Worm (Caenorhabditis elegans): Measurements from ENCODE around the gene pfd-1.

Gene pfd-1

DNA sequence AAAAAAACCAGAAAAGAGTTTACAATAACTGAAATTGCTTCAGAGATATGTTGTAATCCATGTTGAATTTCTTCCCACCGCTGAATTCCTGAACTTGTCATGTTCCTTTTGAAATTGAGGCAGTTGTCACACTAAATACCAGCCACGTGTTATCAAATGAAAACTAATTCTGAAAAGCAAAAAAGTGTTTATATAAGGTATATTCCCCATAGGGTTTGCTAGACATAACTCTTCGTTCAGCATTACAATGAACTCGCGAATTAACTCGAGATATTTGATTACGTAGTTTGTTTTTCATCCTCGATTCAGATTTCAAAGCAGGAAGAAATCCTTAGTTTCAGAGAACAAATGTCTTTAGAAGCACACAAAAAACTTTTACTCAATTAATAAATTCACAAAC, 49.6 kb upstream of the pfd-1 start, which contains the start of gene str-3:
str-3 (minus strand) TSS at position 101 of the 400 bp plus-strand sequence.
- TF ChIP-seq aly-2 (tag; optimal IDR thresholded peaks at IDR 0.05) (no peak), unc-39 (tag; optimal IDR thresholded peaks at IDR 0.05) (no peak), nfya-1 (tag; optimal IDR thresholded peaks at IDR 0.05; ENCODE audit: insufficient read depth) (no peak), nhr-11 (tag; optimal IDR thresholded peaks at IDR 0.05) (no peak), nhr-43 (tag; optimal IDR thresholded peaks at IDR 0.05; ENCODE audit: poor library complexity, severe bottlenecking) (no peak), nhr-76 (tag; optimal IDR thresholded peaks at IDR 0.05) (no peak), ama-1 (optimal IDR thresholded peaks at IDR 0.05) (no peak), sea-2 (GFP tag; optimal IDR thresholded peaks at IDR 0.05) (no peak), elt-2 (tag; optimal IDR thresholded peaks at IDR 0.05) (no peak), elt-3 (tag; optimal IDR thresholded peaks at IDR 0.05) (no peak), zag-1 (tag; optimal IDR thresholded peaks at IDR 0.05) (no peak), nhr-77 (tag; optimal IDR thresholded peaks at IDR 0.05) (no peak)

DNA sequence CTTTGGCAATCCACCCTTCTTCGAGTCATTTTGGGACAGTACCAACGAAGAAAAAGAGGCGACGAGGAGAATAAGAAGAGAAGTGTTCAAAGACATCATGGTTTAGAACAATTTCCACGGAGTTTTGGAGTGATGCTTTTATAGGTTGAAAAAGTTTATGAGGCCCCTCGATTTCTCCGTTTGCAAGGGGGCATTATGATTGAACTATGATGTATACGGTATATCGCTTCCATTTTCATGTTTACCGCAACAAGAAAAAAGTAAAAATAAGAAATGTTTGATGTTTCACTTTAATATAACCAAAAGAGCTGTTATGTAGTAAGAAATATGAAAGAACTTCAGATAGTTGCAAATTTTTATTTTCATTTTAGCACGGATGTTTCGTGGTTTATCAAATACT, 48.5 kb upstream of the pfd-1 start, which contains the start of gene srlf-18:
srlf-18 (minus strand) TSS at position 101 of the 400 bp plus-strand sequence.
- no peak for TF ChIP-seq nhr-67 (tag; optimal IDR thresholded peaks at IDR 0.05)

DNA sequence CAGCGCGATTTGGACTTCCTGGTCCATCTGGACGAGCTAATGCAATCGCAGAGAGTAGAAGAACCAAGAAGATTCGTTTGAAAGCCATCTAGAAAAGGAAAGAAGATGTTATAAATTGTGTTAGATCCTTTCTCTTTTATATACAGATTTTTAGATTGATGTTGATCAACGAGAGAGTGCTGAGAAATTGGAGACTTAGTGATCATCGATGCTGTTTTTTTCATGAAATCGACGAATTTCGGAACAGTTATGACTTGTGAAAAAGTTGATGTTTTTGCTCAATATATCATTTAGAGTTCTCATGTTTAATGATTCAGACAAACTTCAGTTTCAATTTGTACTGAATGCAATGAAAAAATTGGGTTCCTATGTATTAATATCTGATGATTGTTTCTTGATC, 47.3 kb upstream of the pfd-1 start, which contains the start of gene srlf-17:
srlf-17 (minus strand) TSS at position 101 of the 400 bp plus-strand sequence.
- TF ChIP-seq unc-39 (tag; optimal IDR thresholded peaks at IDR 0.05) (no peak), eor-1 (tag; optimal IDR thresholded peaks at IDR 0.05) (no peak), egl-5 (tag; optimal IDR thresholded peaks at IDR 0.05) (no peak), elt-3 (tag; optimal IDR thresholded peaks at IDR 0.05) (no peak), zag-1 (tag; optimal IDR thresholded peaks at IDR 0.05) (no peak), nhr-28 (tag; optimal IDR thresholded peaks at IDR 0.05) (no peak), pha-4 (tag; optimal IDR thresholded peaks at IDR 0.05) (no peak), nhr-76 (tag; optimal IDR thresholded peaks at IDR 0.05) (no peak), nhr-11 (tag; optimal IDR thresholded peaks at IDR 0.05) (no peak), lin-39 (tag; optimal IDR thresholded peaks at IDR 0.05) (no peak), daf-12 (tag; optimal IDR thresholded peaks at IDR 0.05) (no peak), fkh-2 (tag; optimal IDR thresholded peaks at IDR 0.05) (no peak), R02D3.7 (tag; optimal IDR thresholded peaks at IDR 0.05) (no peak), skn-1 (tag; optimal IDR thresholded peaks at IDR 0.05) (no peak), nhr-23 (tag; optimal IDR thresholded peaks at IDR 0.05) (no peak), nhr-25 (tag; optimal IDR thresholded peaks at IDR 0.05) (no peak)

DNA sequence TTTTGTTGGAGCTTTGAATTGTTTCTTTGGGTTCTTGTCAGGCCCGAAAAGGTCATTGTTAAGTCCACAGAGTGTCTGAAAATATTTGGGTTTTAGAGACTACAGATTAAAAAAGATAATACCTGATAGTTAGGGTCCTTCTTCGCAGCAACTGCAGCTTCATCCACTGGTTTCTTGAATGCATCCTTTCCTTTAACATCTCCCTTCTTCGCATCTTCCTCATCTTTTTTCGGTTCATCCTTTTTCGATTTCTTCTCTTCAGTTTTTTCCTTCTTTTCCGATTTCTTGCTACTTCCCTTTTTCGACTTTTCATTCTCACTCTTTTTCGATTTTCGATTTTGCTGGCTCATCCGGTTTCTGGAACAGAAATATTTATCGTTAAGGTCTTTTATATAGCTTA, 46.4 kb upstream of the pfd-1 start:
- TF ChIP-seq lsy-12 (tag; optimal IDR thresholded peaks at IDR 0.05), result no peak
- TF ChIP-seq fos-1 (tag; optimal IDR thresholded peaks at IDR 0.05), result no peak
- TF ChIP-seq pha-4 (tag; optimal IDR thresholded peaks at IDR 0.05), result no peak
- TF ChIP-seq fkh-10 (GFP tag; optimal IDR thresholded peaks at IDR 0.05), result no peak
- no peak for TF ChIP-seq nhr-28 (tag; optimal IDR thresholded peaks at IDR 0.05)
- no peak for TF ChIP-seq fkh-2 (tag; optimal IDR thresholded peaks at IDR 0.05)
- TF ChIP-seq ztf-4 (tag; optimal IDR thresholded peaks at IDR 0.05), result no peak
- TF ChIP-seq ceh-16 (tag; optimal IDR thresholded peaks at IDR 0.05), result no peak

DNA sequence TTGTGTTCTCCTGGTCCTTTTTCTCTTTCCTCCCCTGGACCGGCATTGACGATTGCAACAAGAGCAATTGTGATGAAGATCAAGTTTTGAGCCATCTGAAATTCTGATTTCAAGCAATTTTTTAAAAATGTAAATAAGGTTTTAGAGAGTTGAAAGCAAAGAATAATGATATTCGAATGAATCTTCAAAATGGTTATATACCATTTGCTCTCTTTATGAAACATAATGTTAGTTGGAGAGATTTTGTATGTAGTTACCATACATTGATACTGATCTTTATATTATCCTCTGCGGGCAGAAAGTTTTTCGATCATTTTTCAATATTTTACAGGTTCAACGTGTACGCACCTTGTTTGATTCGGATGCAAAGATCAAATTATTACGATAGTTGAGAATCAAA, 44.2 kb upstream of the pfd-1 start, which contains the start of gene srlf-24:
srlf-24 (minus strand) TSS at position 101 of the 400 bp plus-strand sequence.
- TF ChIP-seq fkh-2 (tag; optimal IDR thresholded peaks at IDR 0.05), result no peak
- TF ChIP-seq aly-2 (tag; optimal IDR thresholded peaks at IDR 0.05), result no peak
- no peak for TF ChIP-seq elt-2 (tag; optimal IDR thresholded peaks at IDR 0.05)
- no peak for TF ChIP-seq nfya-1 (tag; optimal IDR thresholded peaks at IDR 0.05; ENCODE audit: insufficient read depth)
- no peak for TF ChIP-seq nhr-237 (tag; optimal IDR thresholded peaks at IDR 0.05)
- TF ChIP-seq jun-1 (tag; optimal IDR thresholded peaks at IDR 0.05), result no peak
- TF ChIP-seq ama-1 (optimal IDR thresholded peaks at IDR 0.05), result no peak
- no peak for TF ChIP-seq ztf-11 (tag; optimal IDR thresholded peaks at IDR 0.05)
- no peak for TF ChIP-seq elt-1 (tag; optimal IDR thresholded peaks at IDR 0.05)
- TF ChIP-seq fos-1 (tag; optimal IDR thresholded peaks at IDR 0.05), result no peak
- TF ChIP-seq eor-1 (tag; optimal IDR thresholded peaks at IDR 0.05), result no peak
- no peak for TF ChIP-seq nhr-28 (tag; optimal IDR thresholded peaks at IDR 0.05)
- TF ChIP-seq egl-27 (tag; optimal IDR thresholded peaks at IDR 0.05), result no peak

Measured in whole organism, L3 larva.